Fruit fly (Drosophila melanogaster) whole organism, embryonic: ENCODE data around the gene CG43059.

ENCODE experiments used
- CG1024 ChIP-seq: fragments of 200-800 bp; sonication (Bioruptor generic); IDR thresholded peaks from 2 replicates; pipeline ENCODE4 v1.3.6; 2022; ENCODE audit warnings: missing biosample characterization, missing genetic modification characterization
- CG10959 ChIP-seq: fragments of 200-800 bp; sonication (Bioruptor generic); IDR thresholded peaks from 2 replicates; pipeline ENCODE4 v1.3.6; 2022; ENCODE audit warnings: missing biosample characterization, missing genetic modification characterization
- CG10979 ChIP-seq: fragments of 200-800 bp; sonication (Bioruptor generic); optimal IDR thresholded peaks from 2 replicates; lab custom pipeline; 2018; ENCODE audit warnings: missing biosample characterization, mild to moderate bottlenecking, missing genetic modification characterization, moderate library complexity
- CG11723 ChIP-seq: fragments of 200-800 bp; sonication (Bioruptor generic); optimal IDR thresholded peaks from 2 replicates; lab custom pipeline; 2017; ENCODE audit warnings: missing biosample characterization, mild to moderate bottlenecking, missing genetic modification characterization
- CG12942 ChIP-seq: fragments of 200-800 bp; sonication (Bioruptor generic); optimal IDR thresholded peaks from 3 replicates; lab custom pipeline; 2016; ENCODE audit warnings: missing biosample characterization, missing genetic modification characterization
- CG17186 ChIP-seq: fragments of 200-800 bp; sonication (Bioruptor generic); optimal IDR thresholded peaks from 3 replicates; lab custom pipeline; 2017; ENCODE audit warnings: missing biosample characterization, missing genetic modification reagents, missing genetic modification characterization
- CG17829 ChIP-seq: fragments of 200-800 bp; optimal IDR thresholded peaks from 2 replicates; lab custom pipeline; 2019; ENCODE audit warnings: missing biosample characterization, mild to moderate bottlenecking, missing genetic modification characterization, moderate library complexity
- CG18599 ChIP-seq: fragments of 200-800 bp; sonication (Bioruptor generic); optimal IDR thresholded peaks from 3 replicates; lab custom pipeline; 2017; ENCODE audit warnings: missing biosample characterization, missing genetic modification characterization, mild to moderate bottlenecking, moderate library complexity, missing genetic modification reagents
- CG2199 ChIP-seq: fragments of 200-800 bp; sonication (Bioruptor generic); IDR thresholded peaks from 3 replicates; pipeline ENCODE4 v1.3.6; 2022; ENCODE audit warnings: missing biosample characterization, missing genetic modification characterization
- CG32532 ChIP-seq: fragments of 200-800 bp; sonication (Bioruptor generic); IDR thresholded peaks from 2 replicates; pipeline ENCODE4 v1.3.6; 2022; ENCODE audit warnings: missing biosample characterization, missing genetic modification characterization
- CG32772 ChIP-seq: fragments of 200-800 bp; sonication (Bioruptor generic); IDR thresholded peaks from 2 replicates; pipeline ENCODE4 v1.3.6; 2022; ENCODE audit warnings: missing biosample characterization, missing genetic modification characterization
- CG34224 ChIP-seq: fragments of 200-800 bp; sonication (Bioruptor generic); IDR thresholded peaks from 3 replicates; pipeline ENCODE4 v1.3.6; 2022; ENCODE audit warnings: missing biosample characterization, missing genetic modification characterization; ENCODE audit not compliant: partially characterized antibody
- CG34422 ChIP-seq: fragments of 200-800 bp; sonication (Bioruptor generic); IDR thresholded peaks from 3 replicates; pipeline ENCODE4 v1.3.6; 2022; ENCODE audit warnings: missing biosample characterization, missing genetic modification characterization
- CG3995 ChIP-seq: fragments of 200-800 bp; sonication (Bioruptor generic); optimal IDR thresholded peaks from 3 replicates; lab custom pipeline; 2016; ENCODE audit warnings: missing biosample characterization, missing genetic modification characterization
- CG4328 ChIP-seq: fragments of 200-800 bp; sonication (Bioruptor generic); optimal IDR thresholded peaks from 3 replicates; lab custom pipeline; 2017; ENCODE audit warnings: missing biosample characterization, missing genetic modification reagents, missing genetic modification characterization
- CG4730 ChIP-seq: fragments of 200-800 bp; sonication (Bioruptor generic); IDR thresholded peaks from 2 replicates; pipeline ENCODE4 v1.3.6; 2022; ENCODE audit warnings: missing biosample characterization, missing genetic modification characterization
- CG6254 ChIP-seq: fragments of 200-800 bp; sonication (Bioruptor generic); optimal IDR thresholded peaks from 3 replicates; lab custom pipeline; 2017; ENCODE audit warnings: mild to moderate bottlenecking, missing biosample characterization, missing genetic modification reagents, missing genetic modification characterization
- CG6654 ChIP-seq: fragments of 200-800 bp; sonication (Bioruptor generic); optimal IDR thresholded peaks from 2 replicates; lab custom pipeline; 2017; ENCODE audit warnings: missing biosample characterization, mild to moderate bottlenecking, missing genetic modification characterization
- CG8089 ChIP-seq: fragments of 200-800 bp; sonication (Bioruptor generic); optimal IDR thresholded peaks from 3 replicates; lab custom pipeline; 2016; ENCODE audit warnings: missing biosample characterization, missing genetic modification characterization
- CkIIα-i1 ChIP-seq: fragments of 200-800 bp; sonication (Bioruptor generic); IDR thresholded peaks from 2 replicates; pipeline ENCODE4 v1.3.6; 2022; ENCODE audit warnings: missing biosample characterization, missing genetic modification characterization
- CoRest ChIP-seq: fragments of 200-800 bp; sonication (Bioruptor generic); optimal IDR thresholded peaks from 3 replicates; lab custom pipeline; 2018; ENCODE audit warnings: missing biosample characterization, mild to moderate bottlenecking, missing genetic modification characterization, moderate library complexity
- Dll ChIP-seq: fragments of 200-800 bp; sonication (Bioruptor generic); IDR thresholded peaks from 4 replicates; pipeline ENCODE4 v1.3.6; 2022; ENCODE audit warnings: missing biosample characterization, missing genetic modification characterization; ENCODE audit not compliant: partially characterized antibody
- Dref ChIP-seq: fragments of 200-800 bp; sonication (Bioruptor generic); IDR thresholded peaks from 2 replicates; pipeline ENCODE4 v1.3.6; 2022; ENCODE audit warnings: missing biosample characterization, missing genetic modification characterization
- E2f2 ChIP-seq: fragments of 200-800 bp; sonication (Bioruptor generic); IDR thresholded peaks from 2 replicates; pipeline ENCODE4 v1.3.6; 2022; ENCODE audit warnings: missing biosample characterization, missing genetic modification characterization
- Eip74EF ChIP-seq, 2 experiments: fragments of 200-800 bp in 1 of 2; fragments of >200 bp in 1 of 2; sonication (Bioruptor generic) in 1 of 2; optimal IDR thresholded peaks; 2 replicates each; lab custom pipeline; 2017 to 2019; ENCODE audit warnings: missing biosample characterization in 2 of 2, missing genetic modification characterization in 2 of 2, mild to moderate bottlenecking in 1 of 2, moderate library complexity in 1 of 2
- Ets97D ChIP-seq: fragments of 200-800 bp; sonication (Bioruptor generic); optimal IDR thresholded peaks from 3 replicates; lab custom pipeline; 2016; ENCODE audit warnings: missing biosample characterization, missing genetic modification characterization
- Lhr ChIP-seq: fragments of 200-800 bp; sonication (Bioruptor generic); optimal IDR thresholded peaks from 3 replicates; lab custom pipeline; 2017; ENCODE audit warnings: mild to moderate bottlenecking, missing biosample characterization, missing genetic modification reagents, missing genetic modification characterization
- Mrtf ChIP-seq: fragments of 200-800 bp; sonication (Bioruptor generic); IDR thresholded peaks from 3 replicates; pipeline ENCODE4 v1.3.6; 2022; ENCODE audit warnings: missing biosample characterization, missing genetic modification characterization
- Pdp1 ChIP-seq, 2 experiments: fragments of 200-800 bp; sonication (Bioruptor generic); optimal IDR thresholded peaks; 3 replicates each; lab custom pipeline; 2016; ENCODE audit warnings: missing biosample characterization in 2 of 2, missing genetic modification characterization in 2 of 2, mild to moderate bottlenecking in 1 of 2, moderate library complexity in 1 of 2
- Sox100B ChIP-seq: fragments of 200-800 bp; sonication (Bioruptor generic); optimal IDR thresholded peaks from 3 replicates; lab custom pipeline; 2018; ENCODE audit warnings: missing biosample characterization, mild to moderate bottlenecking, missing genetic modification characterization
- Sry-δ ChIP-seq: fragments of 200-800 bp; sonication (Bioruptor generic); optimal IDR thresholded peaks from 2 replicates; lab custom pipeline; 2016; ENCODE audit warnings: missing biosample characterization, missing genetic modification characterization
- Tbp ChIP-seq: fragments of >200 bp; optimal IDR thresholded peaks from 2 replicates; lab custom pipeline; 2018; ENCODE audit warnings: missing biosample characterization, missing genetic modification characterization
- Trl ChIP-seq, 3 experiments: fragments of >200 bp in 2 of 3; fragments of 200-800 bp in 1 of 3; sonication (Bioruptor generic) in 1 of 3; optimal IDR thresholded peaks; 2 replicates in 1 of 3; 3 replicates in 2 of 3; lab custom pipeline; 2016 to 2017; ENCODE audit warnings: missing biosample characterization in 1 of 3, missing genetic modification characterization in 1 of 3
- ash1 ChIP-seq: fragments of 200-800 bp; sonication (Bioruptor generic); optimal IDR thresholded peaks from 2 replicates; lab custom pipeline; 2018; ENCODE audit warnings: missing biosample characterization, mild to moderate bottlenecking, missing genetic modification characterization
- cato ChIP-seq: fragments of 200-800 bp; sonication (Bioruptor generic); optimal IDR thresholded peaks from 2 replicates; lab custom pipeline; 2016; ENCODE audit warnings: missing biosample characterization, missing genetic modification characterization, borderline replicate concordance
- cg ChIP-seq: fragments of 200-800 bp; sonication (Bioruptor generic); optimal IDR thresholded peaks from 3 replicates; lab custom pipeline; 2019; ENCODE audit warnings: missing biosample characterization, mild to moderate bottlenecking, missing genetic modification characterization, moderate library complexity
- chinmo ChIP-seq: fragments of 200-800 bp; sonication (Bioruptor generic); IDR thresholded peaks from 4 replicates; pipeline ENCODE4 v1.3.6; 2022; ENCODE audit warnings: missing biosample characterization, missing genetic modification characterization; ENCODE audit not compliant: partially characterized antibody
- chm ChIP-seq: fragments of 200-800 bp; sonication (Bioruptor generic); IDR thresholded peaks from 2 replicates; pipeline ENCODE4 v1.3.6; 2022; ENCODE audit warnings: missing biosample characterization, missing genetic modification characterization
- dysf ChIP-seq: fragments of 200-800 bp; sonication (Bioruptor generic); IDR thresholded peaks from 3 replicates; pipeline ENCODE4 v1.3.6; 2022; ENCODE audit warnings: missing biosample characterization, missing genetic modification characterization
- fu2 ChIP-seq: fragments of 200-800 bp; sonication (Bioruptor generic); optimal IDR thresholded peaks from 2 replicates; lab custom pipeline; 2016; ENCODE audit warnings: missing biosample characterization, missing genetic modification characterization
- gfzf ChIP-seq: fragments of 200-800 bp; sonication (Bioruptor generic); optimal IDR thresholded peaks from 2 replicates; lab custom pipeline; 2016; ENCODE audit warnings: missing biosample characterization, mild to moderate bottlenecking, missing genetic modification characterization, moderate library complexity
- hbn ChIP-seq: fragments of 200-800 bp; sonication (Bioruptor generic); IDR thresholded peaks from 2 replicates; pipeline ENCODE4 v1.3.6; 2022; ENCODE audit warnings: missing biosample characterization, missing genetic modification characterization; ENCODE audit not compliant: partially characterized antibody
- klu ChIP-seq: fragments of 200-800 bp; sonication (Bioruptor generic); IDR thresholded peaks from 2 replicates; pipeline ENCODE4 v1.3.6; 2022; ENCODE audit warnings: missing biosample characterization, missing genetic modification characterization
- stwl ChIP-seq: fragments of 200-800 bp; sonication (Bioruptor generic); optimal IDR thresholded peaks from 3 replicates; lab custom pipeline; 2018; ENCODE audit warnings: missing biosample characterization, mild to moderate bottlenecking, missing genetic modification characterization, moderate library complexity
- tio ChIP-seq: fragments of 200-800 bp; sonication (Bioruptor generic); optimal IDR thresholded peaks from 2 replicates; lab custom pipeline; 2017; ENCODE audit warnings: missing biosample characterization, missing genetic modification characterization, inconsistent platforms
- twi ChIP-seq: fragments of 200-800 bp; optimal IDR thresholded peaks from 2 replicates; lab custom pipeline; 2019; ENCODE audit warnings: missing biosample characterization, mild to moderate bottlenecking, missing genetic modification characterization, moderate library complexity
- tx ChIP-seq: fragments of 200-800 bp; sonication (Bioruptor generic); optimal IDR thresholded peaks from 2 replicates; lab custom pipeline; 2016; ENCODE audit warnings: missing biosample characterization, missing genetic modification characterization
- wor ChIP-seq: fragments of 200-800 bp; sonication (Bioruptor generic); IDR thresholded peaks from 2 replicates; pipeline ENCODE4 v1.3.6; 2022; ENCODE audit warnings: missing biosample characterization, missing genetic modification characterization

Gene CG43059

dm6 chr3L:8308891-8309352 lies 9.8 kb downstream of the CG43059 start, which contains the start of gene BI-1 (continued):
- 0 out of 2 replicates have a peak, but pooled peaks have one; percentile 16 for TF ChIP-seq hbn (GFP tag; lab: Robert Waterston, UW)
- TF ChIP-seq CkIIα-i1 (GFP tag; lab: Robert Waterston, UW): no peak
- TF ChIP-seq CG32532 (GFP tag; lab: Robert Waterston, UW): peak; percentile 43
- peak; percentile 55 for TF ChIP-seq CG17829 (tag; lab: Kevin White, UChicago)
- TF ChIP-seq Mrtf (GFP tag; lab: Robert Waterston, UW): no peak
- peak; percentile 44 for TF ChIP-seq CG3995 (GFP tag; lab: Kevin White, UChicago)
- TF ChIP-seq fu2 (GFP tag; lab: Kevin White, UChicago): no peak
- peak; percentile 62; the same call in 2 of the 3 replicates for TF ChIP-seq dysf (GFP tag; lab: Robert Waterston, UW)
- TF ChIP-seq Tbp (GFP tag; lab: Kevin White, UChicago): no peak
- TF ChIP-seq CG10979 (tag; lab: Kevin White, UChicago): peak; percentile 61
- TF ChIP-seq cato: peak; percentile 19
- TF ChIP-seq Pdp1 (GFP tag; optimal IDR thresholded peaks at IDR 0.05; lab: Kevin White, UChicago): peak; percentile 38 to 60
- TF ChIP-seq ash1 (GFP tag; lab: Kevin White, UChicago): no peak
- peak; percentile 3 for TF ChIP-seq CG6254
- no peak for TF ChIP-seq chinmo
- TF ChIP-seq stwl (tag; lab: Kevin White, UChicago): peak; percentile 76
- TF ChIP-seq gfzf (GFP tag; lab: Kevin White, UChicago): peak; percentile 15
- peak; percentile 36 for TF ChIP-seq CG12942 (GFP tag; lab: Kevin White, UChicago)
- TF ChIP-seq, all 482 proteins: peak for 210

- TF ChIP-seq CG4328 (GFP tag; lab: Kevin White, UChicago) (no peak), CG17186 (GFP tag; lab: Kevin White, UChicago) (no peak), CG6654 (no peak), CG11723 (GFP tag; lab: Kevin White, UChicago) (no peak), Trl (optimal IDR thresholded peaks at IDR 0.05; lab: Kevin White, UChicago) (no peak), Trl (GFP tag; optimal IDR thresholded peaks at IDR 0.05; lab: Kevin White, UChicago) (no peak), CG32772 (GFP tag; lab: Robert Waterston, UW) (no peak), E2f2 (GFP tag; lab: Robert Waterston, UW) (no peak), CG34422 (no peak), CG4730 (GFP tag; lab: Robert Waterston, UW) (no peak), twi (tag; lab: Kevin White, UChicago) (no peak), Lhr (GFP tag; lab: Kevin White, UChicago) (no peak), Sox100B (GFP tag; lab: Kevin White, UChicago) (no peak), chm (GFP tag; lab: Robert Waterston, UW) (no peak), CG1024 (GFP tag; lab: Robert Waterston, UW) (no peak), wor (no peak), CG18599 (GFP tag; lab: Kevin White, UChicago) (no peak), tx (GFP tag; lab: Kevin White, UChicago) (no peak)
Measured at dm6 chr3L:8306880-8307279, 11.9 kb downstream of the CG43059 start, which contains the start of gene Gr66a. Gene Gr66a, minus strand, starts transcription at chr3L:8306980.

dm6 chr3L:8303912-8304311 lies 14.9 kb downstream of the CG43059 start, which contains the start of the genes CG7194 and Sbp2:
Gene CG7194, minus strand, starts transcription at chr3L:8304059.
Gene Sbp2, plus strand, starts transcription at chr3L:8304157.
- TF ChIP-seq Dll (peak; percentile 37; the same call in 1 of the 4 replicates), stwl (tag; lab: Kevin White, UChicago) (peak; percentile 35), CoRest (tag; lab: Kevin White, UChicago) (no peak), Sry-δ (GFP tag; lab: Kevin White, UChicago) (peak; percentile 64), CG32532 (GFP tag; lab: Robert Waterston, UW) (no peak), klu (GFP tag; lab: Robert Waterston, UW) (no peak), Dref (no peak), CG2199 (GFP tag; lab: Robert Waterston, UW) (peak; percentile 28; the same call in 1 of the 3 replicates), Eip74EF (GFP tag; optimal IDR thresholded peaks at IDR 0.05; lab: Kevin White, UChicago) (no peak), CG10959 (GFP tag; lab: Robert Waterston, UW) (no peak), CG8089 (no peak), Ets97D (GFP tag; lab: Kevin White, UChicago) (no peak), cg (no peak), CG34224 (0 out of 3 replicates have a peak, but pooled peaks have one; percentile 29), tio (GFP tag; lab: Kevin White, UChicago) (no peak), fu2 (GFP tag; lab: Kevin White, UChicago) (no peak)
